Fruit fly (Drosophila melanogaster): ENCODE measurements around the gene Zasp67.

The Zasp67 gene

dm6 chr3L:9762036-9762597, 35.4 kb downstream of the Zasp67 start (continued):
- TF ChIP-seq D (optimal IDR thresholded peaks at IDR 0.05) (no peak), D (GFP tag; optimal IDR thresholded peaks at IDR 0.05) (no peak), Dll (GFP tag; IDR thresholded peaks at IDR 0.05; ENCODE audit: partially characterized antibody) (no peak), CG17359 (tag; optimal IDR thresholded peaks at IDR 0.05) (peak; percentile 4), Max (GFP tag; optimal IDR thresholded peaks at IDR 0.05) (no peak), CG32772 (GFP tag; IDR thresholded peaks at IDR 0.05) (no peak), CG8290 (GFP tag; optimal IDR thresholded peaks at IDR 0.05) (no peak), CG8290 (tag; optimal IDR thresholded peaks at IDR 0.05) (peak; percentile 46 to 68), CG13424 (tag; optimal IDR thresholded peaks at IDR 0.05) (no peak), yki (optimal IDR thresholded peaks at IDR 0.05) (no peak), PHDP (tag; optimal IDR thresholded peaks at IDR 0.05) (peak; percentile 47), CG2120 (GFP tag; optimal IDR thresholded peaks at IDR 0.05) (no peak), Myb (GFP tag; optimal IDR thresholded peaks at IDR 0.05) (no peak), nau (GFP tag; optimal IDR thresholded peaks at IDR 0.05) (peak; percentile 29), repo (GFP tag; optimal IDR thresholded peaks at IDR 0.05) (no peak), ranshi (GFP tag; IDR thresholded peaks at IDR 0.05) (no peak), CG6175 (GFP tag; IDR thresholded peaks at IDR 0.05) (no peak), Xrp1 (GFP tag; IDR thresholded peaks at IDR 0.05) (0 out of 2 replicates have a peak, but pooled peaks have one; percentile 13), klu (GFP tag; IDR thresholded peaks at IDR 0.05) (no peak), Gsc (GFP tag; IDR thresholded peaks at IDR 0.05) (no peak), ato (GFP tag; IDR thresholded peaks at IDR 0.05; ENCODE audit: partially characterized antibody) (no peak), CG2678 (tag; optimal IDR thresholded peaks at IDR 0.05) (no peak), CG10565 (GFP tag; optimal IDR thresholded peaks at IDR 0.05) (no peak), ap (GFP tag; IDR thresholded peaks at IDR 0.05) (no peak), vvl (GFP tag; IDR thresholded peaks at IDR 0.05) (0 out of 2 replicates have a peak, but pooled peaks have one; percentile 41), Oaz (GFP tag; IDR thresholded peaks at IDR 0.05) (no peak), gsb-n (tag; optimal IDR thresholded peaks at IDR 0.05) (no peak), CG8359 (GFP tag; optimal IDR thresholded peaks at IDR 0.05; ENCODE audit: borderline replicate concordance) (no peak), dysf (GFP tag; IDR thresholded peaks at IDR 0.05) (0 out of 3 replicates have a peak, but pooled peaks have one; percentile 12), maf-S (GFP tag; optimal IDR thresholded peaks at IDR 0.05) (no peak), CG15479 (GFP tag; optimal IDR thresholded peaks at IDR 0.05) (no peak), CG14050 (GFP tag; IDR thresholded peaks at IDR 0.05) (no peak), tup (GFP tag; optimal IDR thresholded peaks at IDR 0.05) (no peak), sens-2 (GFP tag; IDR thresholded peaks at IDR 0.05) (no peak), Dek (tag; optimal IDR thresholded peaks at IDR 0.05) (no peak), stc (GFP tag; IDR thresholded peaks at IDR 0.05) (no peak), GATAe (GFP tag; conservative IDR thresholded peaks at IDR 0.05) (no peak), chif (GFP tag; optimal IDR thresholded peaks at IDR 0.05) (no peak), Bteb2 (GFP tag; optimal IDR thresholded peaks at IDR 0.05) (no peak), Ets97D (GFP tag; optimal IDR thresholded peaks at IDR 0.05) (peak; percentile 89), CG18262 (tag; optimal IDR thresholded peaks at IDR 0.05) (no peak), CG15514 (GFP tag; optimal IDR thresholded peaks at IDR 0.05) (peak; percentile 3), Ravus (GFP tag; IDR thresholded peaks at IDR 0.05) (no peak), kay (GFP tag; optimal IDR thresholded peaks at IDR 0.05) (peak; percentile 4), grn (GFP tag; optimal IDR thresholded peaks at IDR 0.05) (no peak), CTCF (GFP tag; optimal IDR thresholded peaks at IDR 0.05) (peak; percentile 43), CG2712 (tag; optimal IDR thresholded peaks at IDR 0.05) (no peak), psq (GFP tag; optimal IDR thresholded peaks at IDR 0.05) (no peak), lilli (GFP tag; optimal IDR thresholded peaks at IDR 0.05) (no peak), crol (GFP tag; IDR thresholded peaks at IDR 0.05) (no peak), Meics (GFP tag; optimal IDR thresholded peaks at IDR 0.05) (peak; percentile 20), eve (GFP tag; optimal IDR thresholded peaks at IDR 0.05) (no peak), CG13123 (GFP tag; optimal IDR thresholded peaks at IDR 0.05) (no peak)

Data from whole organism, embryonic.